Worm (Caenorhabditis elegans) whole organism, L2 larva: ENCODE measurements around the gene fmo-2.
A peak's percentile ranks its signal among the peaks of the same experiment; 100 is the strongest.

Experiments
- C34F6.9 ChIP-seq: fragments of 150-350 bp; optimal IDR thresholded peaks from 2 replicates; lab custom pipeline; 2014; ENCODE audit warnings: missing biosample characterization, missing genetic modification characterization
- R02D3.7 ChIP-seq: fragments of 150-350 bp; optimal IDR thresholded peaks from 2 replicates; lab custom pipeline; 2014; ENCODE audit warnings: missing biosample characterization, missing genetic modification characterization
- Y55F3AM.14 ChIP-seq: fragments of 200-800 bp; sonication (Bioruptor generic); optimal IDR thresholded peaks from 2 replicates; lab custom pipeline; 2018; ENCODE audit warnings: mild to moderate bottlenecking, missing genetic modification characterization, missing compliant biosample characterization
- alr-1 ChIP-seq: fragments of 150-350 bp; optimal IDR thresholded peaks from 2 replicates; lab custom pipeline; 2014; ENCODE audit warnings: missing biosample characterization, missing genetic modification characterization
- aly-2 ChIP-seq: fragments of 150-350 bp; optimal IDR thresholded peaks from 2 replicates; lab custom pipeline; 2014; ENCODE audit warnings: missing biosample characterization, missing genetic modification characterization
- ama-1 ChIP-seq: fragments of 150-350 bp; optimal IDR thresholded peaks from 2 replicates; lab custom pipeline; 2018; ENCODE audit warnings: inconsistent platforms
- blmp-1 ChIP-seq: sonication (generic microtip); optimal IDR thresholded peaks from 2 replicates; lab custom pipeline; 2017; ENCODE audit warnings: missing genetic modification characterization, mild to moderate bottlenecking, missing compliant biosample characterization, antibody characterized with exemption, moderate library complexity; ENCODE audit not compliant: insufficient read depth
- ceh-16 ChIP-seq: fragments of 150-350 bp; optimal IDR thresholded peaks from 2 replicates; lab custom pipeline; 2014; ENCODE audit warnings: missing biosample characterization, missing genetic modification characterization
- ceh-82 ChIP-seq: fragments of 150-350 bp; optimal IDR thresholded peaks from 2 replicates; lab custom pipeline; 2014; ENCODE audit warnings: missing biosample characterization, missing genetic modification characterization
- crh-2 ChIP-seq: sonication (generic microtip); optimal IDR thresholded peaks from 2 replicates; lab custom pipeline; 2017; ENCODE audit warnings: missing biosample characterization, missing genetic modification characterization
- dmd-4 ChIP-seq: sonication (generic microtip); optimal IDR thresholded peaks from 2 replicates; lab custom pipeline; 2017; ENCODE audit warnings: missing biosample characterization, missing genetic modification characterization
- egl-27 ChIP-seq: sonication (generic microtip); optimal IDR thresholded peaks from 3 replicates; lab custom pipeline; 2017; ENCODE audit warnings: missing biosample characterization, missing genetic modification reagents, missing genetic modification characterization
- elt-1 ChIP-seq: fragments of 150-350 bp; optimal IDR thresholded peaks from 2 replicates; lab custom pipeline; 2014; ENCODE audit warnings: missing biosample characterization, missing genetic modification characterization
- elt-3 ChIP-seq: sonication (generic microtip); optimal IDR thresholded peaks from 2 replicates; lab custom pipeline; 2017; ENCODE audit warnings: missing biosample characterization, missing genetic modification characterization
- fos-1 ChIP-seq: fragments of 150-350 bp; optimal IDR thresholded peaks from 2 replicates; lab custom pipeline; 2014; ENCODE audit warnings: missing biosample characterization, missing genetic modification characterization
- gmeb-1 ChIP-seq: fragments of 150-350 bp; optimal IDR thresholded peaks from 2 replicates; lab custom pipeline; 2014; ENCODE audit warnings: missing biosample characterization, missing genetic modification characterization
- lin-13 ChIP-seq: fragments of 150-350 bp; optimal IDR thresholded peaks from 2 replicates; lab custom pipeline; 2014; ENCODE audit warnings: missing biosample characterization, missing genetic modification reagents, missing genetic modification characterization
- mab-5 ChIP-seq: fragments of 150-350 bp; optimal IDR thresholded peaks from 2 replicates; lab custom pipeline; 2014; ENCODE audit warnings: missing biosample characterization, missing genetic modification characterization
- mbf-1 ChIP-seq: sonication (generic microtip); optimal IDR thresholded peaks from 2 replicates; lab custom pipeline; 2017; ENCODE audit warnings: missing biosample characterization, missing genetic modification characterization
- mdl-1 ChIP-seq, 2 experiments: fragments of 150-350 bp in 1 of 2; sonication (generic microtip) in 1 of 2; optimal IDR thresholded peaks; 2 replicates each; lab custom pipeline; 2017; ENCODE audit warnings: missing biosample characterization in 2 of 2, missing genetic modification characterization in 2 of 2
- nhr-10 ChIP-seq: sonication (generic microtip); optimal IDR thresholded peaks from 2 replicates; lab custom pipeline; 2017; ENCODE audit warnings: missing biosample characterization, missing genetic modification characterization
- nhr-129 ChIP-seq: fragments of 150-350 bp; optimal IDR thresholded peaks from 2 replicates; lab custom pipeline; 2014; ENCODE audit warnings: missing biosample characterization, missing genetic modification characterization
- nhr-21 ChIP-seq: fragments of 150-350 bp; optimal IDR thresholded peaks from 2 replicates; lab custom pipeline; 2014; ENCODE audit warnings: missing biosample characterization, missing genetic modification characterization
- nhr-23 ChIP-seq: fragments of 150-350 bp; optimal IDR thresholded peaks from 2 replicates; lab custom pipeline; 2014; ENCODE audit warnings: missing biosample characterization, missing genetic modification reagents, missing genetic modification characterization
- nhr-25 ChIP-seq: fragments of 150-350 bp; sonication (generic microtip); optimal IDR thresholded peaks from 3 replicates; lab custom pipeline; 2014; ENCODE audit warnings: missing biosample characterization, missing genetic modification characterization
- nhr-6 ChIP-seq: fragments of 150-350 bp; optimal IDR thresholded peaks from 2 replicates; lab custom pipeline; 2014; ENCODE audit warnings: missing biosample characterization, missing genetic modification characterization
- nhr-77 ChIP-seq: fragments of 150-350 bp; optimal IDR thresholded peaks from 2 replicates; lab custom pipeline; 2014; ENCODE audit warnings: missing biosample characterization, missing genetic modification characterization
- sem-4 ChIP-seq: fragments of 150-350 bp; optimal IDR thresholded peaks from 2 replicates; lab custom pipeline; 2014; ENCODE audit warnings: missing biosample characterization, missing genetic modification reagents, missing genetic modification characterization
- skn-1 ChIP-seq: sonication (generic microtip); optimal IDR thresholded peaks from 2 replicates; lab custom pipeline; 2017; ENCODE audit warnings: missing biosample characterization, missing genetic modification characterization
- sma-3 ChIP-seq: sonication (generic microtip); optimal IDR thresholded peaks from 2 replicates; lab custom pipeline; 2016; ENCODE audit warnings: missing genetic modification reagents, missing genetic modification characterization, missing compliant biosample characterization
- sma-9 ChIP-seq, 2 experiments: fragments of 150-350 bp in 1 of 2; sonication (generic microtip) in 1 of 2; optimal IDR thresholded peaks; 2 replicates each; lab custom pipeline; 2014 to 2016; ENCODE audit warnings: missing genetic modification characterization in 2 of 2, mild to moderate bottlenecking in 1 of 2, missing biosample characterization in 1 of 2, missing compliant biosample characterization in 1 of 2, missing genetic modification reagents in 1 of 2, moderate library complexity in 1 of 2
- snpc-4 ChIP-seq: fragments of 150-350 bp; optimal IDR thresholded peaks from 2 replicates; lab custom pipeline; 2014; ENCODE audit warnings: missing biosample characterization, missing genetic modification characterization
- unc-62 ChIP-seq: fragments of 150-350 bp; optimal IDR thresholded peaks from 2 replicates; lab custom pipeline; 2014; ENCODE audit warnings: missing biosample characterization, missing genetic modification reagents, missing genetic modification characterization
- ztf-1 ChIP-seq: fragments of 200-800 bp; sonication (Bioruptor generic); conservative IDR thresholded peaks from 2 replicates; pipeline ENCODE4 v1.3.6; 2022; ENCODE audit warnings: missing genetic modification characterization, missing compliant biosample characterization
- ztf-11 ChIP-seq: sonication (generic microtip); optimal IDR thresholded peaks from 2 replicates; lab custom pipeline; 2017; ENCODE audit warnings: missing biosample characterization, missing genetic modification characterization
- ztf-4 ChIP-seq: fragments of 150-350 bp; optimal IDR thresholded peaks from 2 replicates; lab custom pipeline; 2014; ENCODE audit warnings: missing biosample characterization, missing genetic modification characterization

The fmo-2 gene

ce11 chrIV:10699660-10700059, 17.3 kb downstream of the fmo-2 start, which contains the start of gene R102.11:
R102.11 (minus strand) TSS chrIV:10699760.
- TF ChIP-seq gmeb-1 (tag; lab: Kevin White, UChicago) (no peak), ztf-4 (tag; lab: Kevin White, UChicago) (no peak), dmd-4 (tag; lab: Kevin White, UChicago) (no peak), crh-2 (tag; lab: Kevin White, UChicago) (no peak), aly-2 (no peak), unc-62 (GFP tag; lab: Kevin White, UChicago) (no peak), snpc-4 (tag; lab: Kevin White, UChicago) (no peak), nhr-10 (no peak), blmp-1 (no peak), sma-9 (GFP tag; optimal IDR thresholded peaks at IDR 0.05; lab: Kevin White, UChicago) (no peak), sma-9 (tag; optimal IDR thresholded peaks at IDR 0.05; lab: Kevin White, UChicago) (no peak), mab-5 (tag; lab: Kevin White, UChicago) (no peak), skn-1 (tag; lab: Kevin White, UChicago) (no peak), C34F6.9 (tag; lab: Kevin White, UChicago) (no peak), ztf-1 (GFP tag; lab: Robert Waterston, UW) (no peak), ceh-82 (tag; lab: Kevin White, UChicago) (no peak), alr-1 (tag; lab: Kevin White, UChicago) (no peak)
- TF ChIP-seq, all 48 proteins: peak for 0

ce11 chrIV:10701866-10702458, 19.6 kb downstream of the fmo-2 start:
- TF ChIP-seq ceh-82 (tag; lab: Kevin White, UChicago) = no peak
- TF ChIP-seq unc-62 (GFP tag; lab: Kevin White, UChicago) = no peak
- TF ChIP-seq sem-4 (tag; lab: Kevin White, UChicago) = no peak
- TF ChIP-seq ztf-11 (tag; lab: Kevin White, UChicago) = no peak
- TF ChIP-seq nhr-21 (tag; lab: Kevin White, UChicago) = peak; percentile 60
- peak; percentile 28 for TF ChIP-seq sma-3 (GFP tag; lab: Kevin White, UChicago)
- TF ChIP-seq gmeb-1 (tag; lab: Kevin White, UChicago) = no peak
- peak; percentile 62 for TF ChIP-seq sma-9 (GFP tag; optimal IDR thresholded peaks at IDR 0.05; lab: Kevin White, UChicago)
- TF ChIP-seq sma-9 (tag; optimal IDR thresholded peaks at IDR 0.05; lab: Kevin White, UChicago) = no peak
- peak; percentile 12 for TF ChIP-seq fos-1 (tag; lab: Kevin White, UChicago)
- peak; percentile 15 for TF ChIP-seq nhr-129 (tag; lab: Kevin White, UChicago)

ce11 chrIV:10705176-10705575, 22.9 kb downstream of the fmo-2 start, which contains the start of gene R102.10:
R102.10 (plus strand) TSS chrIV:10705476.
- TF ChIP-seq mab-5 (tag; lab: Kevin White, UChicago) (no peak), nhr-129 (tag; lab: Kevin White, UChicago) (no peak), nhr-6 (tag; lab: Kevin White, UChicago) (no peak), nhr-21 (tag; lab: Kevin White, UChicago) (no peak), sma-9 (GFP tag; optimal IDR thresholded peaks at IDR 0.05; lab: Kevin White, UChicago) (no peak), sma-9 (tag; optimal IDR thresholded peaks at IDR 0.05; lab: Kevin White, UChicago) (no peak), snpc-4 (tag; lab: Kevin White, UChicago) (no peak), crh-2 (tag; lab: Kevin White, UChicago) (no peak), ztf-4 (tag; lab: Kevin White, UChicago) (no peak), lin-13 (no peak), egl-27 (tag; lab: Kevin White, UChicago) (no peak), unc-62 (GFP tag; lab: Kevin White, UChicago) (no peak), ceh-16 (no peak), skn-1 (tag; lab: Kevin White, UChicago) (no peak), sma-3 (GFP tag; lab: Kevin White, UChicago) (no peak), nhr-23 (tag; lab: Kevin White, UChicago) (no peak), alr-1 (tag; lab: Kevin White, UChicago) (no peak), ztf-1 (GFP tag; lab: Robert Waterston, UW) (no peak), R02D3.7 (tag; lab: Kevin White, UChicago) (no peak), nhr-77 (tag; lab: Kevin White, UChicago) (no peak)

DNA sequence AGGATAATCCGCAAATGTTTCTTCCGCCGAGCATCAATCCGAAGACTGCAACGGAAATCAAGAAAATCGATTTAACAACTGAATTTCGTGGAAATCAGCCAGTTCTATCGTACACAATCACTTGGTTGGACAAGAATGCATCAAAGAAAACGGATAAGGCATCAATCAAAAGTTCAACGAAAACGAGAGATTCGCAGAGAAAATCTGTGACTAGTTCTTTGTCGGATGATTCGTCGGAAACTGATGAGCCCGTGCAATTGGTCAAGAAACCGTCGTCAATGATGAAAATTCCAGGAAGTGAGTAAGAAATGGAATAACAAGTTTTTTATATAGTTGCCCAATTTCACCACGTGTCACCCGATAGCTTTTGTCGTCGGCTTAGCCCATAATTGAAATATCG, 23.8 kb downstream of the fmo-2 start, which contains the start of gene R102.6:
Gene R102.6, minus strand, starts transcription at position 101 of the 400 bp plus-strand sequence.
- no peak for TF ChIP-seq elt-1 (tag; lab: Kevin White, UChicago)
- no peak for TF ChIP-seq unc-62 (GFP tag; lab: Kevin White, UChicago)
- TF ChIP-seq elt-3 = no peak
- TF ChIP-seq gmeb-1 (tag; lab: Kevin White, UChicago) = no peak
- TF ChIP-seq snpc-4 (tag; lab: Kevin White, UChicago) = no peak
- no peak for TF ChIP-seq nhr-25 (tag; lab: Kevin White, UChicago)
- TF ChIP-seq Y55F3AM.14 = no peak
- no peak for TF ChIP-seq mdl-1 (tag; optimal IDR thresholded peaks at IDR 0.05; lab: Kevin White, UChicago)
- no peak for TF ChIP-seq ceh-82 (tag; lab: Kevin White, UChicago)
- TF ChIP-seq ama-1 (lab: Kevin White, UChicago) = no peak
- TF ChIP-seq mab-5 (tag; lab: Kevin White, UChicago) = no peak
- no peak for TF ChIP-seq aly-2
- TF ChIP-seq mbf-1 (tag; lab: Kevin White, UChicago) = no peak
